Fruit fly (Drosophila melanogaster): ENCODE results near the gene sdt.
A peak's percentile ranks its signal among the peaks of the same experiment; 100 is the strongest.

Gene sdt

DNA sequence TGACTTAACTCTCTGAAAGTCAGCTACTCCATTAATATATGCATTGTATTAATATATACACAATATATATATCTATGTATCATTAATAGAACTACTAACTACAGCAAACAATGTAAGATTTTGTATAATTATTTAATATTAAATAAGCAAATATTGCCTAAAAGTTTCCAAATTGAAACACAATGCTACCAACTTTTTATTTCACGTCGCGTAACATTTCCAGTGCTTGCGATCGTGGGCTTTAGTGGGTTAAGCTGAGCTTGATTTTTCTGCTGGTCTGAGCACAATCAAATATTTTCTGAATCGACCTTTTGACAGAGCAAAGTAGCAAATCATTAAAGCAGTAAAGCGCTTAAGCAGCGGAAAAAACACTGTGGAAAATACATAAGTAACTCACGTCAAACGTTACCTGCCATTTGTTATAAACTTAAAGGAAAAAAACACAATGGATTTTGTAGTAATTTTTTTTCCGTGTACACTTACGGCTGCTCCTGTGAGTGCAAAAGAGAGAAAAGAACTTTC lies 80.0 kb downstream of the sdt start (continued):
- TF ChIP-seq Hr39 (GFP tag; optimal IDR thresholded peaks at IDR 0.05) (no peak), OdsH (GFP tag; optimal IDR thresholded peaks at IDR 0.05) (no peak), CG6276 (GFP tag; optimal IDR thresholded peaks at IDR 0.05) (peak; percentile 6), CG8119 (GFP tag; IDR thresholded peaks at IDR 0.05) (peak; percentile 33; the same call in 2 of the 3 replicates), CG32006 (GFP tag; optimal IDR thresholded peaks at IDR 0.05) (peak; percentile 36), CG8632 (GFP tag; optimal IDR thresholded peaks at IDR 0.05) (no peak)

DNA sequence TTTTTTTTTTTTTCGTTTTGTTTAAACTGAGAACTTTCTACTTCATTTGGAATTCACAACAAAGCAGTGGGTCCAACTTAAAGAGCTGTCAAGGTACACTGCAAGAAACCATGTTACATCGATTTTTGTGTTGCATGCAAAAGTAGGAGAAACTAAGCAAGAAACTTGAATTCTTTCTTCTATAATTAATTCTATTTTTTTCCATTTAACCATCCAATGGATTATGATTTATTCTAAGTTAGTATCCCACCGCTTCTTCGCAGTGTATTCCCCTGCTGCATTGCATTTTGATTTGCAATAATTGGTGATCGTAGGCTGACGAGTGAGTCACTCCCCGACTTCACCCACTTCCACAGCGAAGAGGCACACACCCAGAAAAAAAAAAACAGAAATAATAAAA lies 81.5 kb downstream of the sdt start:
- TF ChIP-seq CG31627 (GFP tag; optimal IDR thresholded peaks at IDR 0.05) (peak; percentile 10), CG6163 (GFP tag; IDR thresholded peaks at IDR 0.05) (peak; percentile 68; the same call in 1 of the 3 replicates), CG10669 (GFP tag; optimal IDR thresholded peaks at IDR 0.05) (peak; percentile 14), CG4318 (GFP tag; optimal IDR thresholded peaks at IDR 0.05) (peak; percentile 32), cyc (GFP tag; optimal IDR thresholded peaks at IDR 0.05) (no peak), OdsH (GFP tag; optimal IDR thresholded peaks at IDR 0.05) (peak; percentile 43), Hr39 (GFP tag; optimal IDR thresholded peaks at IDR 0.05) (peak; percentile 36), dac (GFP tag; optimal IDR thresholded peaks at IDR 0.05) (peak; percentile 5), CG32006 (GFP tag; optimal IDR thresholded peaks at IDR 0.05) (peak; percentile 63), CG11294 (GFP tag; IDR thresholded peaks at IDR 0.05) (no peak), Ets21C (GFP tag; optimal IDR thresholded peaks at IDR 0.05) (no peak), eg (GFP tag; IDR thresholded peaks at IDR 0.05) (peak; percentile 74), Ets96B (tag; optimal IDR thresholded peaks at IDR 0.05) (peak; percentile 22), CG15336 (GFP tag; IDR thresholded peaks at IDR 0.05) (peak; percentile 70), Eip78C (GFP tag) (peak; percentile 73), CG6808 (GFP tag; optimal IDR thresholded peaks at IDR 0.05) (peak; percentile 7), CG34406 (GFP tag; optimal IDR thresholded peaks at IDR 0.05) (peak; percentile 14), Sox102F (GFP tag; optimal IDR thresholded peaks at IDR 0.05) (no peak), svp (GFP tag) (peak; percentile 37), net (GFP tag; optimal IDR thresholded peaks at IDR 0.05) (peak; percentile 29), acj6 (GFP tag; optimal IDR thresholded peaks at IDR 0.05) (peak; percentile 32), Lpt (GFP tag; optimal IDR thresholded peaks at IDR 0.05) (peak; percentile 53), CG6276 (GFP tag; optimal IDR thresholded peaks at IDR 0.05) (peak; percentile 41), salr (GFP tag; optimal IDR thresholded peaks at IDR 0.05) (peak in 1 of 2 experiments; percentile 21), Smox (GFP tag; optimal IDR thresholded peaks at IDR 0.05) (peak; percentile 3), CG3032 (tag; optimal IDR thresholded peaks at IDR 0.05) (peak; percentile 40), Hr4 (GFP tag; optimal IDR thresholded peaks at IDR 0.05) (peak; percentile 61), CG6792 (GFP tag; optimal IDR thresholded peaks at IDR 0.05) (no peak), Blimp-1 (GFP tag; optimal IDR thresholded peaks at IDR 0.05) (no peak), CG3919 (GFP tag; optimal IDR thresholded peaks at IDR 0.05) (peak; percentile 45), CG8119 (GFP tag; IDR thresholded peaks at IDR 0.05) (peak; percentile 52; the same call in 2 of the 3 replicates), Eip93F (GFP tag; optimal IDR thresholded peaks at IDR 0.05) (no peak), Eip75B (GFP tag; optimal IDR thresholded peaks at IDR 0.05) (peak; percentile 20), fd59A (GFP tag; optimal IDR thresholded peaks at IDR 0.05) (peak; percentile 7), CG10631 (GFP tag; optimal IDR thresholded peaks at IDR 0.05) (peak; percentile 42), CG1621 (tag; optimal IDR thresholded peaks at IDR 0.05) (no peak), Hr38 (GFP tag; optimal IDR thresholded peaks at IDR 0.05) (no peak), pdm3 (GFP tag; optimal IDR thresholded peaks at IDR 0.05) (peak; percentile 49), CG8632 (GFP tag; optimal IDR thresholded peaks at IDR 0.05) (peak; percentile 4), CG7368 (GFP tag; optimal IDR thresholded peaks at IDR 0.05) (no peak), Sox14 (GFP tag; optimal IDR thresholded peaks at IDR 0.05) (peak; percentile 23), achi (GFP tag; optimal IDR thresholded peaks at IDR 0.05) (peak; percentile 43), Met (GFP tag; optimal IDR thresholded peaks at IDR 0.05) (peak; percentile 33), Gug (GFP tag; IDR thresholded peaks at IDR 0.05) (0 out of 2 replicates have a peak, but pooled peaks have one; percentile 14), CG11762 (GFP tag; optimal IDR thresholded peaks at IDR 0.05; ENCODE audit: insufficient read depth) (peak; percentile 17), topi (GFP tag; optimal IDR thresholded peaks at IDR 0.05) (peak; percentile 11)
